Fruit fly (Drosophila melanogaster): ENCODE results near the gene Adi1.

The Adi1 gene

DNA sequence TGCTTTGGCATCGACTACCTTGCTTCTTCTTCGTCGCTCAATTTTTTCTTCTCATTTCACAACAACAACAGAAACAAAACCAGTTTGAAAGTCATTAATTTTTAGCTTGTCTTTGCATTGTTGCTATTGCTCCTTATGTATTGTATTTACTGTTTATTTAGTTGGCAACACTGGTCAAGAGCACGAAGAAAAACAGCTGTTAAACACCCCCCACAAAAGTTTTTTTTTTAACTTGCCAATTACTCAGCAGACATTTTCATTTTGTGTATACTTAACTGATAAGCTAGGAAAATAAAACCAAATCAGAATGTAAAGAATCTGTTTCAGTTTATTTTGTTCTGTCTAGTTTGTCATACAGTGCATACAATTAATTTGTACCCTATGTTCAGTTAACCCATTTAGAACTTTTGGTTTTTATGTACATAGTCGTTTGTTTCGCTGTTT, 16.6 kb downstream of the Adi1 start (continued):
- TF ChIP-seq otp (GFP tag; IDR thresholded peaks at IDR 0.05), result 0 out of 3 replicates have a peak, but pooled peaks have one; percentile 11
- peak; percentile 7 for TF ChIP-seq bcd (GFP tag; optimal IDR thresholded peaks at IDR 0.05)
- TF ChIP-seq CG34376 (GFP tag; optimal IDR thresholded peaks at IDR 0.05), result peak; percentile 9
- no peak for TF ChIP-seq ken (GFP tag; IDR thresholded peaks at IDR 0.05)
- no peak for TF ChIP-seq GATAe (GFP tag; conservative IDR thresholded peaks at IDR 0.05)
- peak; percentile 35 for TF ChIP-seq CG7556 (GFP tag; optimal IDR thresholded peaks at IDR 0.05)
- TF ChIP-seq Bteb2 (GFP tag; optimal IDR thresholded peaks at IDR 0.05), result peak; percentile 2
- peak; percentile 49 for TF ChIP-seq Sox102F (GFP tag; optimal IDR thresholded peaks at IDR 0.05)
- no peak for TF ChIP-seq Dad (GFP tag; optimal IDR thresholded peaks at IDR 0.05)
- no peak for TF ChIP-seq Hmx (GFP tag; optimal IDR thresholded peaks at IDR 0.05)
- TF ChIP-seq ci (GFP tag; IDR thresholded peaks at IDR 0.05), result 0 out of 3 replicates have a peak, but pooled peaks have one; percentile 32
- TF ChIP-seq CG18011 (GFP tag; optimal IDR thresholded peaks at IDR 0.05), result peak; percentile 36
- no peak for TF ChIP-seq scrt (GFP tag; optimal IDR thresholded peaks at IDR 0.05)
- TF ChIP-seq CG1529 (GFP tag; optimal IDR thresholded peaks at IDR 0.05), result no peak
- no peak for TF ChIP-seq hth (optimal IDR thresholded peaks at IDR 0.05)
- TF ChIP-seq CG11093 (GFP tag; IDR thresholded peaks at IDR 0.05), result no peak
- TF ChIP-seq E2f2 (GFP tag; IDR thresholded peaks at IDR 0.05), result no peak
- peak; percentile 38 for TF ChIP-seq Blimp-1 (GFP tag; optimal IDR thresholded peaks at IDR 0.05)
- no peak for TF ChIP-seq dati (GFP tag; IDR thresholded peaks at IDR 0.05)
- TF ChIP-seq z (GFP tag; IDR thresholded peaks at IDR 0.05), result no peak
- TF ChIP-seq CHES-1-like (GFP tag; optimal IDR thresholded peaks at IDR 0.05), result peak; percentile 57
- no peak for TF ChIP-seq pb (GFP tag; optimal IDR thresholded peaks at IDR 0.05)
- peak in 1 of 2 experiments; percentile 36 for TF ChIP-seq crp (GFP tag; optimal IDR thresholded peaks at IDR 0.05)
- TF ChIP-seq CG32532 (GFP tag; IDR thresholded peaks at IDR 0.05), result no peak
- TF ChIP-seq hb (GFP tag; IDR thresholded peaks at IDR 0.05; ENCODE audit: partially characterized antibody), result no peak
- no peak for TF ChIP-seq CG2199 (GFP tag; IDR thresholded peaks at IDR 0.05)
- no peak for TF ChIP-seq run (tag; optimal IDR thresholded peaks at IDR 0.05)
- TF ChIP-seq tx (GFP tag; optimal IDR thresholded peaks at IDR 0.05), result peak; percentile 9
- no peak for TF ChIP-seq ssp (GFP tag; IDR thresholded peaks at IDR 0.05)
- no peak for TF ChIP-seq zen (tag; optimal IDR thresholded peaks at IDR 0.05)
- TF ChIP-seq CG6765 (GFP tag; optimal IDR thresholded peaks at IDR 0.05), result peak; percentile 66
- no peak for TF ChIP-seq bab2 (GFP tag; optimal IDR thresholded peaks at IDR 0.05)
- TF ChIP-seq HHEX (GFP tag; optimal IDR thresholded peaks at IDR 0.05), result peak; percentile 36
- peak; percentile 22 for TF ChIP-seq CG13775 (GFP tag; optimal IDR thresholded peaks at IDR 0.05)
- no peak for TF ChIP-seq HLHmδ (GFP tag; optimal IDR thresholded peaks at IDR 0.05)
- 0 out of 2 replicates have a peak, but pooled peaks have one; percentile 37 for TF ChIP-seq sob (GFP tag; IDR thresholded peaks at IDR 0.05)
- 0 out of 3 replicates have a peak, but pooled peaks have one; percentile 13 for TF ChIP-seq row (GFP tag; IDR thresholded peaks at IDR 0.05)
- peak; percentile 54 for TF ChIP-seq BtbVII (GFP tag; optimal IDR thresholded peaks at IDR 0.05)
- peak; percentile 62 for TF ChIP-seq CG10543 (GFP tag; optimal IDR thresholded peaks at IDR 0.05)
- peak; percentile 57 for TF ChIP-seq lab (GFP tag; optimal IDR thresholded peaks at IDR 0.05)
- no peak for TF ChIP-seq CG18476 (GFP tag; optimal IDR thresholded peaks at IDR 0.05)
- TF ChIP-seq CG17385 (GFP tag; optimal IDR thresholded peaks at IDR 0.05), result peak; percentile 61
- TF ChIP-seq odd (GFP tag; optimal IDR thresholded peaks at IDR 0.05), result peak; percentile 49
- no peak for TF ChIP-seq dmrt99B (tag; optimal IDR thresholded peaks at IDR 0.05)
- peak; percentile 37 for TF ChIP-seq schlank (tag; optimal IDR thresholded peaks at IDR 0.05)
- no peak for TF ChIP-seq dan (GFP tag; IDR thresholded peaks at IDR 0.05)
- TF ChIP-seq dysf (GFP tag; IDR thresholded peaks at IDR 0.05), result no peak
- TF ChIP-seq CG31365 (tag; optimal IDR thresholded peaks at IDR 0.05), result no peak
- no peak for TF ChIP-seq CG1832 (GFP tag; optimal IDR thresholded peaks at IDR 0.05)
- peak; percentile 50 for TF ChIP-seq CG12659 (GFP tag; optimal IDR thresholded peaks at IDR 0.05)
- no peak for TF ChIP-seq her (GFP tag; optimal IDR thresholded peaks at IDR 0.05)
